Fruit fly (Drosophila melanogaster) whole organism, embryonic: Measurements from ENCODE around the gene CG6966.

Experiments used
- Atf6 ChIP-seq: fragments of 200-800 bp; sonication (Bioruptor generic); IDR thresholded peaks from 2 replicates; pipeline ENCODE4 v1.3.6; 2022; ENCODE audit warnings: missing biosample characterization, missing genetic modification characterization
- Bdp1 ChIP-seq: fragments of 200-800 bp; sonication (Bioruptor generic); optimal IDR thresholded peaks from 3 replicates; lab custom pipeline; 2016; ENCODE audit warnings: missing biosample characterization, missing genetic modification characterization
- CG10321 ChIP-seq: fragments of 200-800 bp; sonication (Bioruptor generic); IDR thresholded peaks from 2 replicates; pipeline ENCODE4 v1.3.6; 2022; ENCODE audit warnings: missing biosample characterization, missing genetic modification characterization
- CG11247 ChIP-seq: fragments of 200-800 bp; sonication (Bioruptor generic); IDR thresholded peaks from 2 replicates; pipeline ENCODE4 v1.3.6; 2022; ENCODE audit warnings: missing biosample characterization, missing genetic modification characterization
- CG11695 ChIP-seq: fragments of 200-800 bp; sonication (Bioruptor generic); IDR thresholded peaks from 3 replicates; pipeline ENCODE4 v1.3.6; 2022; ENCODE audit warnings: missing biosample characterization, missing genetic modification characterization
- CG12071 ChIP-seq: fragments of 200-800 bp; sonication (Bioruptor generic); optimal IDR thresholded peaks from 3 replicates; lab custom pipeline; 2018; ENCODE audit warnings: missing biosample characterization, mild to moderate bottlenecking, missing genetic modification characterization
- CG12155 ChIP-seq: fragments of 200-800 bp; sonication (Bioruptor generic); optimal IDR thresholded peaks from 3 replicates; lab custom pipeline; 2016; ENCODE audit warnings: missing biosample characterization, missing genetic modification characterization
- CG12391 ChIP-seq: fragments of 200-800 bp; sonication (Bioruptor generic); optimal IDR thresholded peaks from 3 replicates; lab custom pipeline; 2018; ENCODE audit warnings: missing biosample characterization, mild to moderate bottlenecking, missing genetic modification characterization, moderate library complexity
- CG17612 ChIP-seq: fragments of 200-800 bp; sonication (Bioruptor generic); IDR thresholded peaks from 2 replicates; pipeline ENCODE4 v1.3.6; 2022; ENCODE audit warnings: missing biosample characterization, missing genetic modification characterization
- CG2120 ChIP-seq: fragments of 200-800 bp; sonication (Bioruptor generic); optimal IDR thresholded peaks from 3 replicates; lab custom pipeline; 2016; ENCODE audit warnings: missing biosample characterization, missing genetic modification characterization
- CG2199 ChIP-seq: fragments of 200-800 bp; sonication (Bioruptor generic); IDR thresholded peaks from 3 replicates; pipeline ENCODE4 v1.3.6; 2022; ENCODE audit warnings: missing biosample characterization, missing genetic modification characterization
- CG5180 ChIP-seq: fragments of 200-800 bp; sonication (Bioruptor generic); optimal IDR thresholded peaks from 3 replicates; lab custom pipeline; 2017; ENCODE audit warnings: missing biosample characterization, missing genetic modification characterization, mild to moderate bottlenecking, moderate library complexity, missing genetic modification reagents
- CG5953 ChIP-seq: fragments of 200-800 bp; sonication (Bioruptor generic); IDR thresholded peaks from 2 replicates; pipeline ENCODE4 v1.3.6; 2022; ENCODE audit warnings: missing biosample characterization, missing genetic modification characterization
- CG6854 ChIP-seq: fragments of 200-800 bp; sonication (Bioruptor generic); optimal IDR thresholded peaks from 3 replicates; lab custom pipeline; 2017; ENCODE audit warnings: missing biosample characterization, mild to moderate bottlenecking, missing genetic modification characterization
- CG7271 ChIP-seq: fragments of 200-800 bp; sonication (Bioruptor generic); optimal IDR thresholded peaks from 2 replicates; lab custom pipeline; 2018; ENCODE audit warnings: missing biosample characterization, mild to moderate bottlenecking, missing genetic modification characterization, moderate library complexity
- CG7987 ChIP-seq: fragments of 200-800 bp; sonication (Bioruptor generic); optimal IDR thresholded peaks from 2 replicates; lab custom pipeline; 2018; ENCODE audit warnings: missing biosample characterization, mild to moderate bottlenecking, missing genetic modification characterization, moderate library complexity
- CG8290 ChIP-seq, 3 experiments: fragments of 200-800 bp; sonication (Bioruptor generic); optimal IDR thresholded peaks; 2 replicates each; lab custom pipeline; 2016 to 2019; ENCODE audit warnings: missing biosample characterization in 3 of 3, missing genetic modification characterization in 3 of 3, mild to moderate bottlenecking in 2 of 3, moderate library complexity in 1 of 3
- CG8944 ChIP-seq: fragments of 200-800 bp; sonication (Bioruptor generic); optimal IDR thresholded peaks from 3 replicates; lab custom pipeline; 2016; ENCODE audit warnings: missing biosample characterization, missing genetic modification characterization
- Dad ChIP-seq: fragments of 200-800 bp; sonication (Bioruptor generic); optimal IDR thresholded peaks from 3 replicates; lab custom pipeline; 2016; ENCODE audit warnings: missing biosample characterization, missing genetic modification characterization
- Dfd ChIP-seq, 2 experiments: fragments of >200 bp; optimal IDR thresholded peaks; 2 replicates each; lab custom pipeline; 2017; ENCODE audit warnings: missing biosample characterization in 2 of 2, missing genetic modification characterization in 2 of 2
- Hsf ChIP-seq: fragments of 200-800 bp; sonication (Bioruptor generic); optimal IDR thresholded peaks from 3 replicates; lab custom pipeline; 2016; ENCODE audit warnings: missing biosample characterization, missing genetic modification characterization
- Myb ChIP-seq: fragments of 200-800 bp; sonication (Bioruptor generic); optimal IDR thresholded peaks from 2 replicates; lab custom pipeline; 2016; ENCODE audit warnings: missing biosample characterization, missing genetic modification characterization
- Sry-δ ChIP-seq: fragments of 200-800 bp; sonication (Bioruptor generic); optimal IDR thresholded peaks from 2 replicates; lab custom pipeline; 2016; ENCODE audit warnings: missing biosample characterization, missing genetic modification characterization
- Ssrp ChIP-seq: fragments of 200-800 bp; sonication (Bioruptor generic); optimal IDR thresholded peaks from 2 replicates; lab custom pipeline; 2018; ENCODE audit warnings: missing biosample characterization, mild to moderate bottlenecking, missing genetic modification characterization, moderate library complexity
- Tbp ChIP-seq: fragments of >200 bp; optimal IDR thresholded peaks from 2 replicates; lab custom pipeline; 2018; ENCODE audit warnings: missing biosample characterization, missing genetic modification characterization
- ap ChIP-seq: fragments of 200-800 bp; sonication (Bioruptor generic); IDR thresholded peaks from 2 replicates; pipeline ENCODE4 v1.3.6; 2022; ENCODE audit warnings: missing biosample characterization, missing genetic modification characterization
- ash1 ChIP-seq: fragments of 200-800 bp; sonication (Bioruptor generic); optimal IDR thresholded peaks from 2 replicates; lab custom pipeline; 2018; ENCODE audit warnings: missing biosample characterization, mild to moderate bottlenecking, missing genetic modification characterization
- btn ChIP-seq: fragments of 200-800 bp; sonication (Bioruptor generic); optimal IDR thresholded peaks from 2 replicates; lab custom pipeline; 2016; ENCODE audit warnings: missing biosample characterization, missing genetic modification characterization
- crol ChIP-seq: fragments of 200-800 bp; sonication (Bioruptor generic); IDR thresholded peaks from 2 replicates; pipeline ENCODE4 v1.3.6; 2022; ENCODE audit warnings: missing biosample characterization, missing genetic modification characterization
- da ChIP-seq: fragments of 200-800 bp; sonication (Bioruptor generic); optimal IDR thresholded peaks from 2 replicates; lab custom pipeline; 2016; ENCODE audit warnings: missing biosample characterization, missing genetic modification characterization
- dati ChIP-seq: fragments of 200-800 bp; sonication (Bioruptor generic); IDR thresholded peaks from 2 replicates; pipeline ENCODE4 v1.3.6; 2022; ENCODE audit warnings: missing biosample characterization, missing genetic modification characterization
- dmrt99B ChIP-seq: fragments of 200-800 bp; sonication (Bioruptor generic); optimal IDR thresholded peaks from 2 replicates; lab custom pipeline; 2018; ENCODE audit warnings: missing biosample characterization, mild to moderate bottlenecking, missing genetic modification characterization, moderate library complexity
- esg ChIP-seq: fragments of 200-800 bp; sonication (Bioruptor generic); conservative IDR thresholded peaks from 2 replicates; pipeline ENCODE4 v1.3.6; 2022; ENCODE audit warnings: missing biosample characterization, missing genetic modification characterization
- exex ChIP-seq: fragments of 200-800 bp; sonication (Bioruptor generic); optimal IDR thresholded peaks from 4 replicates; lab custom pipeline; 2018; ENCODE audit warnings: missing biosample characterization, mild to moderate bottlenecking, missing genetic modification characterization, moderate library complexity
- eyg ChIP-seq: fragments of 200-800 bp; sonication (Bioruptor generic); optimal IDR thresholded peaks from 3 replicates; lab custom pipeline; 2016; ENCODE audit warnings: missing biosample characterization, missing genetic modification characterization
- fd102C ChIP-seq: fragments of 200-800 bp; sonication (Bioruptor generic); optimal IDR thresholded peaks from 2 replicates; lab custom pipeline; 2018; ENCODE audit warnings: missing biosample characterization, mild to moderate bottlenecking, missing genetic modification characterization, moderate library complexity
- fd96Cb ChIP-seq: fragments of 200-800 bp; sonication (Bioruptor generic); optimal IDR thresholded peaks from 2 replicates; lab custom pipeline; 2018; ENCODE audit warnings: missing biosample characterization, mild to moderate bottlenecking, missing genetic modification characterization, moderate library complexity
- gsb ChIP-seq: fragments of 200-800 bp; sonication (Bioruptor generic); IDR thresholded peaks from 2 replicates; pipeline ENCODE4 v1.3.6; 2022; ENCODE audit warnings: missing biosample characterization, missing genetic modification characterization
- ind ChIP-seq: fragments of 200-800 bp; sonication (Bioruptor generic); optimal IDR thresholded peaks from 3 replicates; lab custom pipeline; 2016; ENCODE audit warnings: missing biosample characterization, missing genetic modification characterization
- nau ChIP-seq: fragments of 200-800 bp; sonication (Bioruptor generic); optimal IDR thresholded peaks from 3 replicates; lab custom pipeline; 2017; ENCODE audit warnings: missing biosample characterization, mild to moderate bottlenecking, missing genetic modification characterization, missing genetic modification reagents
- nerfin-1 ChIP-seq: fragments of 200-800 bp; sonication (Bioruptor generic); optimal IDR thresholded peaks from 3 replicates; lab custom pipeline; 2019; ENCODE audit warnings: missing biosample characterization, mild to moderate bottlenecking, missing genetic modification characterization, moderate library complexity
- nom ChIP-seq: fragments of 200-800 bp; sonication (Bioruptor generic); optimal IDR thresholded peaks from 2 replicates; lab custom pipeline; 2017; ENCODE audit warnings: missing biosample characterization, missing genetic modification characterization, mild to moderate bottlenecking, moderate library complexity, missing genetic modification reagents
- onecut ChIP-seq: fragments of 200-800 bp; sonication (Bioruptor generic); IDR thresholded peaks from 2 replicates; pipeline ENCODE4 v1.3.6; 2022; ENCODE audit warnings: missing biosample characterization, missing genetic modification characterization
- p53 ChIP-seq: fragments of 200-800 bp; sonication (Bioruptor generic); optimal IDR thresholded peaks from 2 replicates; lab custom pipeline; 2016; ENCODE audit warnings: missing biosample characterization, missing genetic modification characterization
- pzg ChIP-seq: fragments of 200-800 bp; sonication (Bioruptor generic); optimal IDR thresholded peaks from 3 replicates; lab custom pipeline; 2018; ENCODE audit warnings: missing biosample characterization, mild to moderate bottlenecking, missing genetic modification characterization, moderate library complexity
- salm ChIP-seq: fragments of 200-800 bp; sonication (Bioruptor generic); optimal IDR thresholded peaks from 2 replicates; lab custom pipeline; 2018; ENCODE audit warnings: missing biosample characterization, mild to moderate bottlenecking, missing genetic modification characterization
- sima ChIP-seq: fragments of 200-800 bp; sonication (Bioruptor generic); optimal IDR thresholded peaks from 2 replicates; lab custom pipeline; 2016; ENCODE audit warnings: missing biosample characterization, missing genetic modification characterization
- sob ChIP-seq: fragments of 200-800 bp; sonication (Bioruptor generic); IDR thresholded peaks from 2 replicates; pipeline ENCODE4 v1.3.6; 2022; ENCODE audit warnings: missing biosample characterization, missing genetic modification characterization
- sr ChIP-seq: fragments of 200-800 bp; sonication (Bioruptor generic); IDR thresholded peaks from 3 replicates; pipeline ENCODE4 v1.3.6; 2022; ENCODE audit warnings: missing biosample characterization, missing genetic modification characterization
- tll ChIP-seq, 2 experiments: fragments of 200-800 bp in 1 of 2; fragments of >200 bp in 1 of 2; sonication (Bioruptor generic) in 1 of 2; optimal IDR thresholded peaks; 2 replicates each; lab custom pipeline; 2017 to 2019; ENCODE audit warnings: missing biosample characterization in 2 of 2, missing genetic modification characterization in 2 of 2, mild to moderate bottlenecking in 1 of 2, moderate library complexity in 1 of 2
- ttk ChIP-seq: fragments of 200-800 bp; sonication (Bioruptor generic); IDR thresholded peaks from 2 replicates; pipeline ENCODE4 v2.1.2; 2022; ENCODE audit warnings: missing biosample characterization, missing genetic modification characterization
- vfl ChIP-seq: fragments of 200-800 bp; sonication (Bioruptor generic); optimal IDR thresholded peaks from 2 replicates; lab custom pipeline; 2016; ENCODE audit warnings: missing biosample characterization, missing genetic modification characterization

Gene CG6966

dm6 chr3R:15131677-15132076, 36.2 kb upstream of the CG6966 start, which contains the start of gene CG42788 (continued):
- peak; percentile 25 for TF ChIP-seq nerfin-1 (tag; lab: Kevin White, UChicago)
- TF ChIP-seq Tbp (GFP tag; lab: Kevin White, UChicago), result peak; percentile 71
- TF ChIP-seq dati (GFP tag; lab: Robert Waterston, UW), result no peak
- no peak for TF ChIP-seq Ssrp (tag; lab: Kevin White, UChicago)
- no peak for TF ChIP-seq ap (GFP tag; lab: Robert Waterston, UW)
- TF ChIP-seq pzg, result peak; percentile 95
- no peak for TF ChIP-seq tll (GFP tag; optimal IDR thresholded peaks at IDR 0.05; lab: Kevin White, UChicago)
- TF ChIP-seq CG5953 (GFP tag; lab: Robert Waterston, UW), result no peak
- TF ChIP-seq dmrt99B, result peak; percentile 53
- no peak for TF ChIP-seq esg (GFP tag; lab: Robert Waterston, UW)
- no peak for TF ChIP-seq crol
- peak; percentile 9 for TF ChIP-seq fd102C (GFP tag; lab: Kevin White, UChicago)
- peak; percentile 56 for TF ChIP-seq CG2120 (GFP tag; lab: Kevin White, UChicago)
- TF ChIP-seq Sry-δ (GFP tag; lab: Kevin White, UChicago), result peak; percentile 92
- TF ChIP-seq CG11695, result no peak
- no peak for TF ChIP-seq sob (GFP tag; lab: Robert Waterston, UW)
- TF ChIP-seq Dad (GFP tag; lab: Kevin White, UChicago), result peak; percentile 85
- peak; percentile 54 for TF ChIP-seq CG12155 (GFP tag; lab: Kevin White, UChicago)
- no peak for TF ChIP-seq exex (tag; lab: Kevin White, UChicago)
- TF ChIP-seq CG2199 (GFP tag; lab: Robert Waterston, UW), result no peak
- no peak for TF ChIP-seq ttk (GFP tag; lab: Robert Waterston, UW)
- TF ChIP-seq CG5180 (GFP tag; lab: Kevin White, UChicago), result peak; percentile 34
- TF ChIP-seq onecut (GFP tag; lab: Robert Waterston, UW), result peak; percentile 73
- peak; percentile 38 for TF ChIP-seq btn (GFP tag; lab: Kevin White, UChicago)
- TF ChIP-seq CG12391 (tag; lab: Kevin White, UChicago), result peak; percentile 71
- TF ChIP-seq CG12071 (GFP tag; lab: Kevin White, UChicago), result peak; percentile 61
- TF ChIP-seq CG7271 (tag; lab: Kevin White, UChicago), result no peak
- TF ChIP-seq Bdp1 (GFP tag; lab: Kevin White, UChicago), result peak; percentile 18
- peak; percentile 12 for TF ChIP-seq eyg (GFP tag; lab: Kevin White, UChicago)
- TF ChIP-seq CG8290 (GFP tag; optimal IDR thresholded peaks at IDR 0.05; lab: Kevin White, UChicago), result peak; percentile 88
- TF ChIP-seq CG8290 (tag; optimal IDR thresholded peaks at IDR 0.05; lab: Kevin White, UChicago), result peak; percentile 53 to 97
- no peak for TF ChIP-seq Atf6 (GFP tag; lab: Robert Waterston, UW)
- no peak for TF ChIP-seq ind (GFP tag; lab: Kevin White, UChicago)
- peak; percentile 89 for TF ChIP-seq Myb (GFP tag; lab: Kevin White, UChicago)
- TF ChIP-seq ash1 (GFP tag; lab: Kevin White, UChicago), result peak; percentile 24
- peak; percentile 17 for TF ChIP-seq p53 (GFP tag; lab: Kevin White, UChicago)
- no peak for TF ChIP-seq gsb (GFP tag; lab: Robert Waterston, UW)
- no peak for TF ChIP-seq CG8944
- TF ChIP-seq Dfd (GFP tag; optimal IDR thresholded peaks at IDR 0.05; lab: Kevin White, UChicago), result no peak
- TF ChIP-seq da (GFP tag; lab: Kevin White, UChicago), result peak; percentile 88
- TF ChIP-seq CG11247 (GFP tag; lab: Robert Waterston, UW), result no peak
- TF ChIP-seq nau, result peak; percentile 32
- no peak for TF ChIP-seq CG17612 (GFP tag; lab: Robert Waterston, UW)
- peak; percentile 28 for TF ChIP-seq CG6854
- TF ChIP-seq salm (tag; lab: Kevin White, UChicago), result peak; percentile 44
- peak; percentile 40 for TF ChIP-seq sima (GFP tag; lab: Kevin White, UChicago)
- TF ChIP-seq sr (GFP tag; lab: Robert Waterston, UW), result no peak
- peak; percentile 61 for TF ChIP-seq Hsf (GFP tag; lab: Kevin White, UChicago)
- TF ChIP-seq CG7987 (GFP tag; lab: Kevin White, UChicago), result peak; percentile 80
- peak; percentile 67 for TF ChIP-seq vfl
- peak; percentile 2 for TF ChIP-seq nom (GFP tag; lab: Kevin White, UChicago)
- TF ChIP-seq CG10321 (GFP tag; lab: Robert Waterston, UW), result no peak
- no peak for TF ChIP-seq fd96Cb (tag; lab: Kevin White, UChicago)
